Worm (Caenorhabditis elegans) whole organism, L4 larva: Measurements from ENCODE around the gene sre-2.

ENCODE experiments used
- daf-8 ChIP-seq: fragments of 200-800 bp; sonication (Bioruptor generic); IDR thresholded peaks from 2 replicates; pipeline ENCODE4 v1.3.6; 2022; ENCODE audit warnings: missing genetic modification characterization, missing compliant biosample characterization
- egl-27 ChIP-seq: sonication (generic microtip); optimal IDR thresholded peaks from 3 replicates; lab custom pipeline; 2017; ENCODE audit warnings: missing biosample characterization, missing genetic modification reagents, missing genetic modification characterization
- fos-1 ChIP-seq: fragments of 150-350 bp; optimal IDR thresholded peaks from 2 replicates; lab custom pipeline; 2014; ENCODE audit warnings: missing biosample characterization, missing genetic modification characterization
- nhr-237 ChIP-seq: sonication (generic microtip); optimal IDR thresholded peaks from 2 replicates; lab custom pipeline; 2017; ENCODE audit warnings: missing biosample characterization, missing genetic modification characterization
- pha-4 ChIP-seq, 2 experiments: fragments of 150-350 bp in 1 of 2; fragments of 200-800 bp in 1 of 2; sonication (Bioruptor generic) in 1 of 2; IDR thresholded peaks in 1 of 2; optimal IDR thresholded peaks in 1 of 2; 2 replicates each; pipeline versions ENCODE4 v1.3.6 to Lab custom; 2014 to 2022; ENCODE audit warnings: missing genetic modification characterization in 2 of 2, missing genetic modification reagents in 2 of 2, missing biosample characterization in 1 of 2, missing compliant biosample characterization in 1 of 2
- pqm-1 ChIP-seq: sonication (generic microtip); optimal IDR thresholded peaks from 2 replicates; lab custom pipeline; 2017; ENCODE audit warnings: missing biosample characterization, missing genetic modification characterization
- sdz-12 ChIP-seq: fragments of 200-800 bp; sonication (Bioruptor generic); optimal IDR thresholded peaks from 2 replicates; lab custom pipeline; 2018; ENCODE audit warnings: mild to moderate bottlenecking, missing genetic modification characterization, missing compliant biosample characterization

DNA sequence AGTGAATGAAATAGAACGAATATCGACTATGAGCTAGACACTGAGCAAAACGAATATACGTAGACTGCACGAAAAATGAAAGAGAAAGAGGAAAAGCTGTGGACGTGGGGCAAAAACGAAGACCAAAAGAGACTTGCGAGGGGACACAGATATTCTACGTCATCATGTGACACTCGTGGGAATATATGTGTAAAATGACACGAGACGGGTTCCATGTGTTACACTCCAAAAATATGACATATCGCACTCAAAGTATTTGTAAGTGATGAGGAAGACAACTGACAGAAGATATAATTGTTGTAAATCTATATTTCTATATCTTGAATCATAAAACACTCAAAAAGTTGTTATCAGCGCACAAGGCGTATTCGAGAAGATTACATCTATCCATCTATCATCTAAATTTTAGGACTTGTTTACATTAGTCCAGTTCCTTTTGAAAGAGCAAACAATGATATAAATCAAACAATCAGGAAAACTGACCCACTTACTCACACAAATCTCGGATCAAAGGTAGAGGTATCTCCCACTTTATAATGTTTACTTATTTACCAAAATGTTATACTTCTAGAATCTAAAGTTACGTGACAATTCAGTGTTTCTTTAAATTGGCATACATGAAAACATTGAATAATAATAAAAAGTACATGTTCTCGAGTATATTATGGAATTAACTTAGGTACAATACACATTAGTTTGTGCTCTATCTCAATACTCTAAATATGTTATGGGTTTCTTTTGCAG lies 30.0 kb downstream of the sre-2 start:
- no peak for TF ChIP-seq egl-27 (tag; lab: Kevin White, UChicago)
- no peak for TF ChIP-seq nhr-237 (tag; lab: Kevin White, UChicago)
- TF ChIP-seq pha-4 (GFP tag; IDR thresholded peaks at IDR 0.05; lab: Robert Waterston, UW), result no peak
- TF ChIP-seq pha-4 (tag; optimal IDR thresholded peaks at IDR 0.05; lab: Kevin White, UChicago), result no peak
- no peak for TF ChIP-seq sdz-12 (GFP tag; lab: Kevin White, UChicago)
- no peak for TF ChIP-seq fos-1
- TF ChIP-seq daf-8 (GFP tag; lab: Robert Waterston, UW), result no peak
- TF ChIP-seq pqm-1 (tag; lab: Kevin White, UChicago), result no peak
